Worm (Caenorhabditis elegans) whole organism, L1 larva: ENCODE data around the gene lgc-12.
A peak's percentile ranks its signal among the peaks of the same experiment; 100 is the strongest.

Experiments used
- C04F5.9 ChIP-seq: sonication (generic microtip); optimal IDR thresholded peaks from 2 replicates; lab custom pipeline; 2016; ENCODE audit warnings: missing genetic modification characterization, missing compliant biosample characterization
- C34B4.2 ChIP-seq: sonication (generic microtip); optimal IDR thresholded peaks from 2 replicates; lab custom pipeline; 2017; ENCODE audit warnings: mild to moderate bottlenecking, missing genetic modification characterization, missing compliant biosample characterization
- Y116A8C.19 ChIP-seq: sonication (generic microtip); optimal IDR thresholded peaks from 2 replicates; lab custom pipeline; 2016; ENCODE audit warnings: missing compliant biosample characterization, missing genetic modification characterization, borderline replicate concordance
- aha-1 ChIP-seq: fragments of 150-350 bp; optimal IDR thresholded peaks from 2 replicates; lab custom pipeline; 2014; ENCODE audit warnings: missing biosample characterization, missing genetic modification characterization
- alr-1 ChIP-seq: fragments of 200-800 bp; sonication (Bioruptor generic); optimal IDR thresholded peaks from 2 replicates; lab custom pipeline; 2018; ENCODE audit warnings: borderline replicate concordance, mild to moderate bottlenecking, missing genetic modification characterization, missing compliant biosample characterization
- aly-2 ChIP-seq: fragments of 150-350 bp; optimal IDR thresholded peaks from 2 replicates; lab custom pipeline; 2014; ENCODE audit warnings: missing biosample characterization, missing genetic modification characterization
- ama-1 ChIP-seq: fragments of 150-350 bp; optimal IDR thresholded peaks from 2 replicates; lab custom pipeline; 2014
- blmp-1 ChIP-seq: fragments of 150-350 bp; optimal IDR thresholded peaks from 2 replicates; lab custom pipeline; 2014; ENCODE audit warnings: missing biosample characterization, missing genetic modification characterization
- ceh-82 ChIP-seq, 3 experiments: fragments of 150-350 bp in 1 of 3; sonication (generic microtip) in 2 of 3; optimal IDR thresholded peaks; 2 replicates each; lab custom pipeline; 2014 to 2017; ENCODE audit warnings: missing biosample characterization in 3 of 3, missing genetic modification characterization in 3 of 3
- ceh-88 ChIP-seq: fragments of 200-800 bp; sonication (Bioruptor generic); IDR thresholded peaks from 2 replicates; pipeline ENCODE4 v1.3.6; 2022; ENCODE audit warnings: missing genetic modification characterization, missing compliant biosample characterization
- ceh-90 ChIP-seq: sonication (generic microtip); optimal IDR thresholded peaks from 2 replicates; lab custom pipeline; 2016; ENCODE audit warnings: missing genetic modification characterization, missing compliant biosample characterization
- ces-1 ChIP-seq: fragments of 150-350 bp; optimal IDR thresholded peaks from 2 replicates; lab custom pipeline; 2014; ENCODE audit warnings: missing biosample characterization, missing genetic modification reagents, missing genetic modification characterization
- dpl-1 ChIP-seq, 3 experiments: fragments of 150-350 bp in 2 of 3; sonication (generic microtip) in 1 of 3; optimal IDR thresholded peaks; 2 replicates each; lab custom pipeline; 2014 to 2017; ENCODE audit warnings: missing biosample characterization in 3 of 3, missing genetic modification characterization in 3 of 3, missing genetic modification reagents in 3 of 3
- egl-13 ChIP-seq: sonication (generic microtip); optimal IDR thresholded peaks from 2 replicates; lab custom pipeline; 2016; ENCODE audit warnings: missing genotype, missing genetic modification reagents, missing genetic modification characterization, missing compliant biosample characterization
- egl-27 ChIP-seq, 2 experiments: fragments of 150-350 bp in 1 of 2; sonication (generic microtip); optimal IDR thresholded peaks; 3 replicates each; lab custom pipeline; 2017 to 2018; ENCODE audit warnings: missing biosample characterization in 2 of 2, missing genetic modification characterization in 2 of 2, missing genetic modification reagents in 2 of 2
- elt-2 ChIP-seq: sonication (generic microtip); optimal IDR thresholded peaks from 2 replicates; lab custom pipeline; 2016; ENCODE audit warnings: missing genetic modification characterization, mild to moderate bottlenecking, inconsistent platforms, missing compliant biosample characterization, missing genetic modification reagents
- elt-3 ChIP-seq, 6 experiments: fragments of 150-350 bp in 1 of 6; sonication (generic microtip); optimal IDR thresholded peaks; 2 replicates each; lab custom pipeline; 2017 to 2018; ENCODE audit warnings: missing biosample characterization in 6 of 6, missing genetic modification characterization in 6 of 6, inconsistent platforms in 1 of 6
- ets-5 ChIP-seq: fragments of 200-800 bp; sonication (Bioruptor generic); IDR thresholded peaks from 2 replicates; pipeline ENCODE4 v1.3.6; 2022; ENCODE audit warnings: missing genetic modification characterization, missing compliant biosample characterization
- fkh-10 ChIP-seq: sonication (generic microtip); optimal IDR thresholded peaks from 2 replicates; lab custom pipeline; 2017; ENCODE audit warnings: missing biosample characterization, missing genetic modification reagents, missing genetic modification characterization
- grh-1 ChIP-seq: fragments of 200-800 bp; sonication (Bioruptor generic); IDR thresholded peaks from 2 replicates; pipeline ENCODE4 v1.3.6; 2022; ENCODE audit warnings: missing genetic modification reagents, missing genetic modification characterization, missing compliant biosample characterization
- hlh-17 ChIP-seq: fragments of 200-800 bp; sonication (Bioruptor generic); optimal IDR thresholded peaks from 2 replicates; lab custom pipeline; 2018; ENCODE audit warnings: missing genetic modification characterization, mild to moderate bottlenecking, missing compliant biosample characterization, moderate library complexity, borderline replicate concordance
- hpl-2 ChIP-seq: fragments of 150-350 bp; optimal IDR thresholded peaks from 2 replicates; lab custom pipeline; 2014; ENCODE audit warnings: missing biosample characterization, missing genetic modification reagents, missing genetic modification characterization
- irx-1 ChIP-seq: sonication (generic microtip); optimal IDR thresholded peaks from 2 replicates; lab custom pipeline; 2016; ENCODE audit warnings: missing genetic modification characterization, missing compliant biosample characterization
- jun-1 ChIP-seq: fragments of 150-350 bp; optimal IDR thresholded peaks from 2 replicates; lab custom pipeline; 2014; ENCODE audit warnings: missing biosample characterization, missing genetic modification reagents, missing genetic modification characterization
- lin-13 ChIP-seq: fragments of 150-350 bp; optimal IDR thresholded peaks from 2 replicates; lab custom pipeline; 2014; ENCODE audit warnings: missing biosample characterization, missing genetic modification reagents, missing genetic modification characterization
- lin-14 ChIP-seq: fragments of 200-800 bp; sonication (Bioruptor generic); optimal IDR thresholded peaks from 2 replicates; lab custom pipeline; 2018; ENCODE audit warnings: mild to moderate bottlenecking, missing genetic modification characterization, moderate library complexity, missing compliant biosample characterization
- lsy-2 ChIP-seq, 2 experiments: fragments of 150-350 bp; optimal IDR thresholded peaks; 2 replicates each; lab custom pipeline; 2014; ENCODE audit warnings: missing biosample characterization in 2 of 2, missing genetic modification characterization in 2 of 2
- mef-2 ChIP-seq: fragments of 150-350 bp; optimal IDR thresholded peaks from 2 replicates; lab custom pipeline; 2014; ENCODE audit warnings: missing biosample characterization, missing genetic modification characterization
- mep-1 ChIP-seq: fragments of 150-350 bp; optimal IDR thresholded peaks from 2 replicates; lab custom pipeline; 2014; ENCODE audit warnings: missing biosample characterization, missing genetic modification characterization
- nhr-11 ChIP-seq: fragments of 150-350 bp; optimal IDR thresholded peaks from 2 replicates; lab custom pipeline; 2014; ENCODE audit warnings: missing biosample characterization, missing genetic modification characterization
- nhr-19 ChIP-seq: fragments of 200-800 bp; sonication (Bioruptor generic); conservative IDR thresholded peaks from 2 replicates; pipeline ENCODE4 v1.3.6; 2022; ENCODE audit warnings: missing genetic modification characterization, missing compliant biosample characterization
- nhr-20 ChIP-seq: sonication (generic microtip); optimal IDR thresholded peaks from 2 replicates; lab custom pipeline; 2016; ENCODE audit warnings: mild to moderate bottlenecking, missing genetic modification characterization, missing compliant biosample characterization
- nhr-237 ChIP-seq: fragments of 150-350 bp; optimal IDR thresholded peaks from 2 replicates; lab custom pipeline; 2014; ENCODE audit warnings: missing biosample characterization, missing genetic modification characterization
- nhr-28 ChIP-seq: fragments of 150-350 bp; optimal IDR thresholded peaks from 2 replicates; lab custom pipeline; 2014; ENCODE audit warnings: missing biosample characterization, missing genetic modification characterization
- nhr-47 ChIP-seq: sonication (generic microtip); optimal IDR thresholded peaks from 2 replicates; lab custom pipeline; 2016; ENCODE audit warnings: mild to moderate bottlenecking, missing genetic modification characterization, moderate library complexity, missing compliant biosample characterization
- nhr-71 ChIP-seq: sonication (generic microtip); optimal IDR thresholded peaks from 2 replicates; lab custom pipeline; 2016; ENCODE audit warnings: mild to moderate bottlenecking, missing genetic modification characterization, moderate library complexity, missing compliant biosample characterization
- nhr-76 ChIP-seq: sonication (generic microtip); optimal IDR thresholded peaks from 2 replicates; lab custom pipeline; 2017; ENCODE audit warnings: missing biosample characterization, missing genetic modification characterization
- nhr-84 ChIP-seq: sonication (generic microtip); optimal IDR thresholded peaks from 2 replicates; lab custom pipeline; 2017; ENCODE audit warnings: missing biosample characterization, missing genetic modification characterization
- nhr-85 ChIP-seq: sonication (generic microtip); peaks from one replicate; lab custom pipeline; 2016; ENCODE audit warnings: missing genetic modification characterization, inconsistent platforms, missing compliant biosample characterization
- pag-3 ChIP-seq: sonication (generic microtip); optimal IDR thresholded peaks from 2 replicates; lab custom pipeline; 2017; ENCODE audit warnings: missing genetic modification characterization, mild to moderate bottlenecking, missing compliant biosample characterization, antibody characterized with exemption, borderline replicate concordance; ENCODE audit not compliant: insufficient read depth
- pax-3 ChIP-seq: fragments of 200-800 bp; sonication (Bioruptor generic); optimal IDR thresholded peaks from 2 replicates; lab custom pipeline; 2018; ENCODE audit warnings: mild to moderate bottlenecking, missing genetic modification characterization, moderate library complexity, missing compliant biosample characterization
- rnt-1 ChIP-seq: sonication (generic microtip); optimal IDR thresholded peaks from 2 replicates; lab custom pipeline; 2016; ENCODE audit warnings: mild to moderate bottlenecking, missing genetic modification characterization, moderate library complexity, missing compliant biosample characterization
- skn-1 ChIP-seq: fragments of 150-350 bp; optimal IDR thresholded peaks from 2 replicates; lab custom pipeline; 2014; ENCODE audit warnings: missing biosample characterization, missing genetic modification characterization
- snpc-4 ChIP-seq: fragments of 150-350 bp; optimal IDR thresholded peaks from 2 replicates; lab custom pipeline; 2014; ENCODE audit warnings: missing biosample characterization, missing genetic modification characterization
- sup-37 ChIP-seq: fragments of 200-800 bp; sonication (Bioruptor generic); optimal IDR thresholded peaks from 2 replicates; lab custom pipeline; 2018; ENCODE audit warnings: mild to moderate bottlenecking, missing genetic modification characterization, missing compliant biosample characterization
- swsn-7 ChIP-seq: sonication (generic microtip); optimal IDR thresholded peaks from 2 replicates; lab custom pipeline; 2016; ENCODE audit warnings: missing genetic modification characterization, missing compliant biosample characterization
- tlp-1 ChIP-seq: fragments of 150-350 bp; optimal IDR thresholded peaks from 2 replicates; lab custom pipeline; 2014; ENCODE audit warnings: missing biosample characterization, missing genetic modification characterization
- unc-62 ChIP-seq: fragments of 150-350 bp; optimal IDR thresholded peaks from 2 replicates; lab custom pipeline; 2014; ENCODE audit warnings: missing biosample characterization, missing genetic modification reagents, missing genetic modification characterization
- unc-86 ChIP-seq: sonication (generic microtip); optimal IDR thresholded peaks from 2 replicates; lab custom pipeline; 2016; ENCODE audit warnings: missing genetic modification characterization, missing compliant biosample characterization
- unc-98 ChIP-seq: fragments of 200-800 bp; sonication (Bioruptor generic); IDR thresholded peaks from 2 replicates; pipeline ENCODE4 v1.3.6; 2022; ENCODE audit warnings: missing genetic modification characterization, missing compliant biosample characterization
- zag-1 ChIP-seq: fragments of 150-350 bp; optimal IDR thresholded peaks from 2 replicates; lab custom pipeline; 2014; ENCODE audit warnings: missing biosample characterization, missing genetic modification characterization
- ztf-4 ChIP-seq: fragments of 150-350 bp; optimal IDR thresholded peaks from 2 replicates; lab custom pipeline; 2014; ENCODE audit warnings: missing biosample characterization, missing genetic modification characterization

lgc-12 gene

DNA sequence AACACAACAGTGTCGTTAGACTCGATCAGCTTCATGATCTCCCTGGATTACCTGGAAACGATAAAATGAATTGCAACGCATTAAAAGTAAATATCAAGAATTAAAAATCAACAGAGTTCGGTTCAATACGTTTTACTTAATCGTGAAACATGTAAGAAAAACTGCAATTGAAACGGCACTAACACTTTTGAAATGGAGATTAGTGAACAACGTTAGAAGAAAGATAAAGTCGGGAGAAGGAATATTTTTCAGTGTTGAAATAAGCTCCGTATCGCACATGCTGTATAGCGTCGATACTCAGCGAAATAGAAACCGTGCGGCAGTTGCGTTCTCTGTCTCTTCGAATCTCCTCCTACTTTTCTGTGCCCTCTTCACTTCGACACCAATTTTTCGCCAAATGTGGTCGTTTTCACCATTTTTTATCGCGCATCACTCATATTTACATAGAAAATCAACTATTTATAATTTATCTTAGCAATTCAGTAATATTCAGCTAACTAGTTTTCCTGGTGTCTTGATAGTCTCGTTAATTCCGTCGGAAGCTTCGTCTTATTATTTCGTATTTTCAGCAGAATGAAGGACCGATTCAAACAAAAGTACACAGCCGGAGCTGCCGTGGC lies 10.9 kb downstream of the lgc-12 start, which contains the start of the genes rpl-9 and lpd-7 (continued):
- TF ChIP-seq unc-86 (peak; percentile 66), ama-1 (lab: Kevin White, UChicago) (peak; percentile 20), nhr-84 (tag; lab: Kevin White, UChicago) (no peak), zag-1 (tag; lab: Kevin White, UChicago) (no peak), C04F5.9 (tag; lab: Kevin White, UChicago) (peak; percentile 18), elt-3 (tag; optimal IDR thresholded peaks at IDR 0.05; lab: Kevin White, UChicago) (peak in 4 of 6 experiments; percentile 28 to 87 (median 73)), nhr-28 (tag; lab: Kevin White, UChicago) (no peak), rnt-1 (tag; lab: Kevin White, UChicago) (peak; percentile 83), elt-2 (tag; lab: Kevin White, UChicago) (no peak), pax-3 (tag; lab: Kevin White, UChicago) (peak; percentile 57), tlp-1 (tag; lab: Kevin White, UChicago) (no peak), egl-27 (tag; optimal IDR thresholded peaks at IDR 0.05; lab: Kevin White, UChicago) (peak in 1 of 2 experiments; percentile 27), unc-98 (GFP tag; lab: Robert Waterston, UW) (no peak), lin-14 (GFP tag; lab: Kevin White, UChicago) (peak; percentile 76), ceh-90 (tag; lab: Kevin White, UChicago) (no peak), alr-1 (tag; lab: Kevin White, UChicago) (no peak), Y116A8C.19 (tag; lab: Kevin White, UChicago) (no peak), mep-1 (tag; lab: Kevin White, UChicago) (peak; percentile 87), dpl-1 (GFP tag; optimal IDR thresholded peaks at IDR 0.05; lab: Kevin White, UChicago) (peak; percentile 69 to 80 (median 79)), grh-1 (peak; percentile 26; the same call in 1 of the 2 replicates), lsy-2 (tag; optimal IDR thresholded peaks at IDR 0.05; lab: Kevin White, UChicago) (peak; percentile 83 to 95), hpl-2 (peak; percentile 66), unc-62 (no peak), snpc-4 (tag; lab: Kevin White, UChicago) (no peak), skn-1 (tag; lab: Kevin White, UChicago) (peak; percentile 90), aly-2 (peak; percentile 34), aha-1 (tag; lab: Kevin White, UChicago) (no peak), nhr-47 (tag; lab: Kevin White, UChicago) (peak; percentile 82), nhr-11 (tag; lab: Kevin White, UChicago) (peak; percentile 12), nhr-76 (tag; lab: Kevin White, UChicago) (no peak), swsn-7 (peak; percentile 75), mef-2 (tag; lab: Kevin White, UChicago) (no peak), nhr-237 (peak; percentile 31), nhr-71 (tag; lab: Kevin White, UChicago) (peak; percentile 86), egl-13 (tag; lab: Kevin White, UChicago) (peak; percentile 39), C34B4.2 (tag; lab: Kevin White, UChicago) (no peak), ceh-82 (tag; optimal IDR thresholded peaks at IDR 0.05; lab: Kevin White, UChicago) (peak; percentile 68 to 92 (median 78)), hlh-17 (no peak), ztf-4 (tag; lab: Kevin White, UChicago) (peak; percentile 18), ceh-88 (GFP tag; lab: Robert Waterston, UW) (0 out of 2 replicates have a peak, but pooled peaks have one; percentile 11), sup-37 (GFP tag; lab: Kevin White, UChicago) (no peak), jun-1 (tag; lab: Kevin White, UChicago) (peak; percentile 73), irx-1 (tag; lab: Kevin White, UChicago) (peak; percentile 41), nhr-19 (GFP tag; lab: Robert Waterston, UW) (peak; percentile 78), pag-3 (no peak), fkh-10 (peak; percentile 22), nhr-85 (tag; lab: Kevin White, UChicago) (peak; percentile 84), ces-1 (GFP tag; lab: Kevin White, UChicago) (no peak), lin-13 (GFP tag; lab: Kevin White, UChicago) (peak; percentile 84), nhr-20 (tag; lab: Kevin White, UChicago) (peak; percentile 79), ets-5 (GFP tag; lab: Robert Waterston, UW) (no peak), blmp-1 (tag; lab: Kevin White, UChicago) (peak; percentile 73)
